Fruit fly (Drosophila melanogaster): ENCODE measurements around the gene Usp47.
A peak's percentile ranks its signal among the peaks of the same experiment; 100 is the strongest.

The Usp47 gene

dm6 chr3L:5764922-5765843 is 12.4 kb downstream of the Usp47 start, which contains the start of gene CG10576 (continued):
- TF ChIP-seq Dad (GFP tag; optimal IDR thresholded peaks at IDR 0.05), result peak; percentile 6
- TF ChIP-seq insv (GFP tag; optimal IDR thresholded peaks at IDR 0.05), result peak in 1 of 2 experiments; percentile 6
- no peak for TF ChIP-seq fu2 (GFP tag; optimal IDR thresholded peaks at IDR 0.05)
- no peak for TF ChIP-seq Chrac-16 (GFP tag; optimal IDR thresholded peaks at IDR 0.05)
- no peak for TF ChIP-seq eve (GFP tag; optimal IDR thresholded peaks at IDR 0.05)
- no peak for TF ChIP-seq exex (tag; optimal IDR thresholded peaks at IDR 0.05)
- TF ChIP-seq Jarid2 (GFP tag; optimal IDR thresholded peaks at IDR 0.05), result no peak
- TF ChIP-seq unpg (GFP tag; optimal IDR thresholded peaks at IDR 0.05), result no peak
- TF ChIP-seq CG10321 (GFP tag; IDR thresholded peaks at IDR 0.05), result no peak
- no peak for TF ChIP-seq CG1602 (GFP tag; optimal IDR thresholded peaks at IDR 0.05)
- no peak for TF ChIP-seq sob (GFP tag; IDR thresholded peaks at IDR 0.05)
- peak; percentile 79 for TF ChIP-seq knrl (GFP tag; IDR thresholded peaks at IDR 0.05; ENCODE audit: partially characterized antibody)
- no peak for TF ChIP-seq CG4424 (GFP tag; optimal IDR thresholded peaks at IDR 0.05)
- TF ChIP-seq CG6813 (GFP tag; optimal IDR thresholded peaks at IDR 0.05), result no peak
- no peak for TF ChIP-seq CG16815 (GFP tag; optimal IDR thresholded peaks at IDR 0.05)
- TF ChIP-seq ftz-f1 (GFP tag; optimal IDR thresholded peaks at IDR 0.05), result no peak
- no peak for TF ChIP-seq zf30C (GFP tag; optimal IDR thresholded peaks at IDR 0.05)
- no peak for TF ChIP-seq CG11093 (GFP tag; IDR thresholded peaks at IDR 0.05)
- TF ChIP-seq CG13287 (GFP tag; IDR thresholded peaks at IDR 0.05; ENCODE audit: partially characterized antibody), result peak; percentile 74
- TF ChIP-seq CoRest (tag; optimal IDR thresholded peaks at IDR 0.05), result no peak
- peak; percentile 78 for TF ChIP-seq CG14710 (tag; optimal IDR thresholded peaks at IDR 0.05)
- TF ChIP-seq CG6654 (GFP tag; optimal IDR thresholded peaks at IDR 0.05), result no peak
- no peak for TF ChIP-seq gsb (GFP tag; IDR thresholded peaks at IDR 0.05)
- TF ChIP-seq Bgb (GFP tag; IDR thresholded peaks at IDR 0.05; ENCODE audit: partially characterized antibody), result no peak; the same call in 1 of the 2 replicates
- no peak for TF ChIP-seq MTF-1 (GFP tag; optimal IDR thresholded peaks at IDR 0.05; ENCODE audit: borderline replicate concordance)
- no peak for TF ChIP-seq Atf6 (GFP tag; IDR thresholded peaks at IDR 0.05)
- no peak for TF ChIP-seq eyg (GFP tag; optimal IDR thresholded peaks at IDR 0.05)
- no peak for TF ChIP-seq CG6175 (GFP tag; IDR thresholded peaks at IDR 0.05)
- no peak for TF ChIP-seq CG33213 (GFP tag; optimal IDR thresholded peaks at IDR 0.05)

- no peak for TF ChIP-seq pros (GFP tag; optimal IDR thresholded peaks at IDR 0.05)
- TF ChIP-seq CG17186 (GFP tag; optimal IDR thresholded peaks at IDR 0.05), result no peak
- no peak for TF ChIP-seq CG11560 (tag; IDR thresholded peaks at IDR 0.05)
- 0 out of 2 replicates have a peak, but pooled peaks have one; percentile 9 for TF ChIP-seq hbn (GFP tag; IDR thresholded peaks at IDR 0.05; ENCODE audit: partially characterized antibody)
- no peak for TF ChIP-seq Sry-β (GFP tag; optimal IDR thresholded peaks at IDR 0.05)
- no peak for TF ChIP-seq Ptx1 (GFP tag; IDR thresholded peaks at IDR 0.05)
- TF ChIP-seq CG10979 (tag; optimal IDR thresholded peaks at IDR 0.05), result no peak
- peak; percentile 15 for TF ChIP-seq CG4617 (GFP tag; optimal IDR thresholded peaks at IDR 0.05; ENCODE audit: borderline replicate concordance)
- no peak for TF ChIP-seq ATbp (GFP tag; optimal IDR thresholded peaks at IDR 0.05)
- peak; percentile 21 for TF ChIP-seq CG12659 (GFP tag; optimal IDR thresholded peaks at IDR 0.05)
- TF ChIP-seq mld (GFP tag; IDR thresholded peaks at IDR 0.05; ENCODE audit: partially characterized antibody), result 0 out of 3 replicates have a peak, but pooled peaks have one; percentile 42
- no peak for TF ChIP-seq nmo (GFP tag; optimal IDR thresholded peaks at IDR 0.05)
- TF ChIP-seq CG8281 (tag; optimal IDR thresholded peaks at IDR 0.05), result no peak
- TF ChIP-seq MBD-R2 (GFP tag; IDR thresholded peaks at IDR 0.05), result 0 out of 2 replicates have a peak, but pooled peaks have one; percentile 3
- no peak for TF ChIP-seq D (optimal IDR thresholded peaks at IDR 0.05)
- TF ChIP-seq D (GFP tag; optimal IDR thresholded peaks at IDR 0.05), result no peak
- no peak for TF ChIP-seq CG6854 (GFP tag; optimal IDR thresholded peaks at IDR 0.05)
- TF ChIP-seq CG1233 (GFP tag; optimal IDR thresholded peaks at IDR 0.05), result no peak
- TF ChIP-seq Xrp1 (GFP tag; IDR thresholded peaks at IDR 0.05), result no peak
- TF ChIP-seq MESR4 (GFP tag; optimal IDR thresholded peaks at IDR 0.05), result peak; percentile 60
These were observed 13.0 kb downstream of the Usp47 start, which contains the start of gene Txl for dm6 chr3L:5765844-5766200. TSS of gene Txl (plus strand) at chr3L:5765846.

Data from whole organism, embryonic.